Worm (Caenorhabditis elegans): ENCODE data around the gene erl-1.

DNA sequence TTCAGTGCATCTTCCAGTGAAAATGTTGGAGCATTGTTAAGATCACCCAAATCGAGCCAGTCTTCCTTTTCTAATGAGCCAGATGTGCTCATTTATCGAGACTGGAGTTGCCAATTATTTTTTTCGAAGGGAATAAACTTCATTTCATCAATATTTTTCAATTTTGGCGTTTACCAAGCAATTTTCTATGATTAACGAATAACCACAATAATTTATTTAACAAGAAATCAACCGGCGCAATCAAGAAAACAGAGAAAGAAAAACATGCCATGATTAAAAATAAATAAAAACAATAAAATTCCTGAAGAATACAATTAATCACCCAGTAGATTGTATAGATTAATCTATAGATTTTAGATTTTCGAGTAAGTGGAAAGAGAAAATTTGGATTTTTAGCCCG is 11.8 kb upstream of the erl-1 start, which contains the start of gene vps-8:
- TF ChIP-seq ama-1 (optimal IDR thresholded peaks at IDR 0.05) (no peak), ets-7 (tag; optimal IDR thresholded peaks at IDR 0.05) (no peak), flt-1 (GFP tag; IDR thresholded peaks at IDR 0.05) (no peak), hnd-1 (tag; optimal IDR thresholded peaks at IDR 0.05) (no peak), pes-1 (GFP tag; IDR thresholded peaks at IDR 0.05) (no peak), ceh-13 (GFP tag; optimal IDR thresholded peaks at IDR 0.05) (no peak)
